Worm (Caenorhabditis elegans): ENCODE results near the gene D2096.7.

The D2096.7 gene

DNA sequence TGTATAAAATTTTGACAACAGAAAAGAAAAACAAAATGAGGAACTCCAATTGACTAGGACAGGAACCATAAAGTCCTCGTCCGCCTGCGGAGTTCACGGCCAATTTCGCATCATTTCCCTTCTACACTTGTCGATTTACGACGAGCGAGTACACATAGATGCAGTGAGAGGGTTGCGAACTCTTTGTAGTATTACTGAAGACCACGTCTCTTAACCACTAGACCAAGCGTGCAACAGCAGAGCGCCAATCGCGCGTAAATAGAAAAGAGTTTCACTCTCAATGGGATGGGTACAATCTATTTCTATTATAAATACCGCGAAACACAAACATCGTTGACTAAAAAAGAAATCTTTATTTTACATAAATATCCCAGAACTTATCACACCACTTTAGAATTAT, 2.0 kb downstream of the D2096.7 start (continued):
- TF ChIP-seq tlp-1 (tag; optimal IDR thresholded peaks at IDR 0.05), result no peak
- peak; percentile 82 for TF ChIP-seq rnt-1 (tag; optimal IDR thresholded peaks at IDR 0.05)
- no peak for TF ChIP-seq ets-5 (GFP tag; IDR thresholded peaks at IDR 0.05)
- peak; percentile 20 for TF ChIP-seq F16B12.6 (tag; optimal IDR thresholded peaks at IDR 0.05)
- peak; percentile 76 for TF ChIP-seq tbx-2 (tag; optimal IDR thresholded peaks at IDR 0.05)
- TF ChIP-seq dpl-1 (GFP tag; optimal IDR thresholded peaks at IDR 0.05), result peak; percentile 59 to 67 (median 65)
- peak; percentile 81 for TF ChIP-seq nhr-85 (tag)

- TF ChIP-seq nhr-85 (tag) (no peak), mdl-1 (tag; optimal IDR thresholded peaks at IDR 0.05) (no peak), ama-1 (optimal IDR thresholded peaks at IDR 0.05) (no peak), irx-1 (tag; optimal IDR thresholded peaks at IDR 0.05) (no peak), aly-2 (tag; optimal IDR thresholded peaks at IDR 0.05) (no peak), efl-1 (optimal IDR thresholded peaks at IDR 0.05) (no peak), efl-1 (GFP tag; optimal IDR thresholded peaks at IDR 0.05 in 1 of 2) (no peak), efl-3 (GFP tag; optimal IDR thresholded peaks at IDR 0.05) (no peak), nhr-84 (tag; optimal IDR thresholded peaks at IDR 0.05) (no peak), swsn-7 (tag; optimal IDR thresholded peaks at IDR 0.05) (no peak), nhr-237 (tag; optimal IDR thresholded peaks at IDR 0.05) (no peak), ceh-63 (GFP tag; optimal IDR thresholded peaks at IDR 0.05) (no peak), nhr-28 (tag; optimal IDR thresholded peaks at IDR 0.05) (no peak), unc-130 (tag; optimal IDR thresholded peaks at IDR 0.05) (no peak), nhr-90 (tag; optimal IDR thresholded peaks at IDR 0.05; ENCODE audit: poor library complexity) (no peak), hlh-17 (GFP tag; optimal IDR thresholded peaks at IDR 0.05; ENCODE audit: borderline replicate concordance) (no peak), hlh-4 (tag; optimal IDR thresholded peaks at IDR 0.05) (no peak)
These were observed 8.3 kb downstream of the D2096.7 start, which contains the start of gene D2096.6 for ce11 chrIV:8369135-8369534. Gene D2096.6 (minus strand): TSS chrIV:8369235.

DNA sequence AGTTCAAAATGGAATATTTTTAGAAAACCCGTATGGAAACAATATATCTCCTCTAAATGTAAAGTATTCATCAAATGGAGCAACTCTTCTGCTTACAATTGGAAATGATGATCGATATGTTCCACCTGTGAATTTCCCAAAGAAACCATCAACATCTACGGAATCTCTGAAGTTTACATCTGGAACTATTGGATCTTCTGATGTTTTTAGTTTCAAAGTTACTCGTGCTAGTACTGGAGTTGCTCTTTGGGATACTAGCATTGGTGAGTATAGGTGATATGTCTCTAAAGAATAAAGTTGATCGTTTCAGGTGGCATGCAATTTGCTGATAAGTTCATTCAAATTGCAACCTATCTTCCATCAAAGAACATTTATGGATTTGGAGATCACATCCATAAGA, 9.5 kb downstream of the D2096.7 start:
- TF ChIP-seq C16A3.4 (tag; optimal IDR thresholded peaks at IDR 0.05), result no peak
- TF ChIP-seq dpl-1 (GFP tag; optimal IDR thresholded peaks at IDR 0.05), result no peak
- no peak for TF ChIP-seq ceh-82 (tag; optimal IDR thresholded peaks at IDR 0.05)
- no peak for TF ChIP-seq efl-3 (GFP tag; optimal IDR thresholded peaks at IDR 0.05)
- TF ChIP-seq efl-1 (optimal IDR thresholded peaks at IDR 0.05), result no peak
- no peak for TF ChIP-seq efl-1 (GFP tag; optimal IDR thresholded peaks at IDR 0.05 in 1 of 2)
- no peak for TF ChIP-seq unc-130 (tag; optimal IDR thresholded peaks at IDR 0.05)
- no peak for TF ChIP-seq snu-23 (GFP tag; optimal IDR thresholded peaks at IDR 0.05)
- TF ChIP-seq unc-98 (GFP tag; IDR thresholded peaks at IDR 0.05), result no peak
- TF ChIP-seq ceh-90 (tag; optimal IDR thresholded peaks at IDR 0.05), result no peak
- TF ChIP-seq irx-1 (tag; optimal IDR thresholded peaks at IDR 0.05), result no peak
- TF ChIP-seq lir-3 (tag; optimal IDR thresholded peaks at IDR 0.05; ENCODE audit: poor library complexity), result no peak
- no peak for TF ChIP-seq hlh-4 (tag; optimal IDR thresholded peaks at IDR 0.05)
- TF ChIP-seq elt-2 (tag; optimal IDR thresholded peaks at IDR 0.05), result no peak
- TF ChIP-seq nhr-12 (tag; optimal IDR thresholded peaks at IDR 0.05), result no peak
- TF ChIP-seq lsy-2 (tag; optimal IDR thresholded peaks at IDR 0.05), result no peak
- no peak for TF ChIP-seq grh-1 (GFP tag; IDR thresholded peaks at IDR 0.05)
- TF ChIP-seq unc-86 (tag; optimal IDR thresholded peaks at IDR 0.05), result no peak
- no peak for TF ChIP-seq egl-13 (tag; optimal IDR thresholded peaks at IDR 0.05)
- TF ChIP-seq fkh-10 (GFP tag; optimal IDR thresholded peaks at IDR 0.05), result no peak
- TF ChIP-seq unc-30 (tag; optimal IDR thresholded peaks at IDR 0.05), result no peak

DNA sequence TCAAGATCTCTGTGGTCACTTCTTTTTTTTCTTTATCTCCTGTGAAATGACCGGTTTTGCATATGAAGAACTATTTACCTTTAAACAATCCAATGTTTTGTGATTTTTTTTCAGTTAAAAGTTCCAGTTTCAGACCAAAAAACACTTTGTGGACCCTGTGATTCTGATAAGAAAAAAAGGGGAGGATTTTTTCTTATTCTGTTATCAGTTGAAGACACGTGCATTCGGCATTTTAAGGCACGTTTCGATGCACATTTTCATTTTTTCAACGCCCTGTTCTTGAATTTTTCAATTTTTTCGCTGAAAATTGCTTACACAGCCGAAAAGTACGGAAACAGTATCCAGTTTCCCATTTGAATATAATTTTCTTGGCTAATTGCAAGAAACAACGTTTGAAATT, 11.1 kb downstream of the D2096.7 start, which contains the start of gene aagr-1:
Gene aagr-1, plus strand, starts transcription at position 227 of the 400 bp plus-strand sequence.
- TF ChIP-seq unc-62 (GFP tag; optimal IDR thresholded peaks at IDR 0.05) (no peak), dsc-1 (tag; optimal IDR thresholded peaks at IDR 0.05) (no peak), grh-1 (GFP tag; IDR thresholded peaks at IDR 0.05) (no peak), efl-3 (GFP tag; optimal IDR thresholded peaks at IDR 0.05) (no peak), ceh-88 (GFP tag; IDR thresholded peaks at IDR 0.05) (no peak), lin-35 (GFP tag; optimal IDR thresholded peaks at IDR 0.05) (peak in 1 of 2 experiments; percentile 5), elt-2 (tag; optimal IDR thresholded peaks at IDR 0.05) (peak; percentile 67), lin-14 (GFP tag; optimal IDR thresholded peaks at IDR 0.05) (no peak), ceh-82 (tag; optimal IDR thresholded peaks at IDR 0.05) (no peak), isw-1 (GFP tag; IDR thresholded peaks at IDR 0.05) (no peak), zag-1 (tag; optimal IDR thresholded peaks at IDR 0.05) (no peak), dpl-1 (GFP tag; optimal IDR thresholded peaks at IDR 0.05) (no peak)

Data from whole organism, L1 larva.